Fruit fly (Drosophila melanogaster) whole organism, embryonic: Measurements from ENCODE around the gene AMPdeam.

Experiments
- ATbp ChIP-seq: fragments of 200-800 bp; sonication (Bioruptor generic); optimal IDR thresholded peaks from 2 replicates; lab custom pipeline; 2017; ENCODE audit warnings: missing biosample characterization, mild to moderate bottlenecking, missing genetic modification characterization, missing genetic modification reagents
- BEAF-32 ChIP-seq: fragments of 200-800 bp; sonication (Bioruptor generic); optimal IDR thresholded peaks from 3 replicates; lab custom pipeline; 2017; ENCODE audit warnings: missing biosample characterization, missing genetic modification characterization, mild to moderate bottlenecking, moderate library complexity, missing genetic modification reagents
- CG10431 ChIP-seq: fragments of 200-800 bp; sonication (Bioruptor generic); optimal IDR thresholded peaks from 3 replicates; lab custom pipeline; 2018; ENCODE audit warnings: missing biosample characterization, mild to moderate bottlenecking, missing genetic modification characterization
- CG10959 ChIP-seq: fragments of 200-800 bp; sonication (Bioruptor generic); IDR thresholded peaks from 2 replicates; pipeline ENCODE4 v1.3.6; 2022; ENCODE audit warnings: missing biosample characterization, missing genetic modification characterization
- CG12104 ChIP-seq: fragments of 200-800 bp; sonication (Bioruptor generic); optimal IDR thresholded peaks from 3 replicates; lab custom pipeline; 2016; ENCODE audit warnings: missing biosample characterization, missing genetic modification characterization
- CG12155 ChIP-seq: fragments of 200-800 bp; sonication (Bioruptor generic); optimal IDR thresholded peaks from 3 replicates; lab custom pipeline; 2016; ENCODE audit warnings: missing biosample characterization, missing genetic modification characterization
- CG12391 ChIP-seq: fragments of 200-800 bp; sonication (Bioruptor generic); optimal IDR thresholded peaks from 3 replicates; lab custom pipeline; 2018; ENCODE audit warnings: missing biosample characterization, mild to moderate bottlenecking, missing genetic modification characterization, moderate library complexity
- CG17568 ChIP-seq: fragments of 200-800 bp; sonication (Bioruptor generic); optimal IDR thresholded peaks from 2 replicates; lab custom pipeline; 2018; ENCODE audit warnings: missing biosample characterization, mild to moderate bottlenecking, missing genetic modification characterization, moderate library complexity
- CG18619 ChIP-seq: fragments of 200-800 bp; sonication (Bioruptor generic); optimal IDR thresholded peaks from 3 replicates; lab custom pipeline; 2017; ENCODE audit warnings: missing biosample characterization, mild to moderate bottlenecking, missing genetic modification characterization
- CG2712 ChIP-seq: fragments of 200-800 bp; optimal IDR thresholded peaks from 3 replicates; lab custom pipeline; 2019; ENCODE audit warnings: missing biosample characterization, mild to moderate bottlenecking, missing genetic modification characterization, moderate library complexity
- CG30403 ChIP-seq: fragments of 200-800 bp; sonication (Bioruptor generic); optimal IDR thresholded peaks from 3 replicates; lab custom pipeline; 2016; ENCODE audit warnings: missing biosample characterization, missing genetic modification characterization
- CG3281 ChIP-seq: fragments of 200-800 bp; sonication (Bioruptor generic); optimal IDR thresholded peaks from 3 replicates; lab custom pipeline; 2017; ENCODE audit warnings: missing biosample characterization, mild to moderate bottlenecking, missing genetic modification characterization
- CG6683 ChIP-seq: fragments of 200-800 bp; sonication (Bioruptor generic); optimal IDR thresholded peaks from 2 replicates; lab custom pipeline; 2017; ENCODE audit warnings: missing biosample characterization, mild to moderate bottlenecking, missing genetic modification characterization, missing genetic modification reagents
- CG8924 ChIP-seq: fragments of 200-800 bp; optimal IDR thresholded peaks from 3 replicates; lab custom pipeline; 2019; ENCODE audit warnings: missing biosample characterization, mild to moderate bottlenecking, missing genetic modification characterization, moderate library complexity
- Chrac-16 ChIP-seq: fragments of 200-800 bp; sonication (Bioruptor generic); optimal IDR thresholded peaks from 3 replicates; lab custom pipeline; 2016; ENCODE audit warnings: missing biosample characterization, missing genetic modification characterization
- Ets65A ChIP-seq: fragments of 200-800 bp; sonication (Bioruptor generic); peaks from one replicate; lab custom pipeline; 2016; ENCODE audit warnings: missing biosample characterization, missing genetic modification characterization
- H15 ChIP-seq: fragments of 200-800 bp; sonication (Bioruptor generic); IDR thresholded peaks from 3 replicates; pipeline ENCODE4 v1.3.6; 2022; ENCODE audit warnings: missing biosample characterization, missing genetic modification characterization
- HLH4C ChIP-seq: fragments of 200-800 bp; sonication (Bioruptor generic); IDR thresholded peaks from 3 replicates; pipeline ENCODE4 v1.3.6; 2022; ENCODE audit warnings: missing biosample characterization, missing genetic modification characterization; ENCODE audit not compliant: partially characterized antibody
- Hmr ChIP-seq: fragments of 200-800 bp; sonication (Bioruptor generic); optimal IDR thresholded peaks from 3 replicates; lab custom pipeline; 2017; ENCODE audit warnings: mild to moderate bottlenecking, missing biosample characterization, missing genetic modification reagents, missing genetic modification characterization
- Hmx ChIP-seq: fragments of 200-800 bp; sonication (Bioruptor generic); optimal IDR thresholded peaks from 2 replicates; lab custom pipeline; 2016; ENCODE audit warnings: missing biosample characterization, missing genetic modification characterization
- Lhr ChIP-seq: fragments of 200-800 bp; sonication (Bioruptor generic); optimal IDR thresholded peaks from 3 replicates; lab custom pipeline; 2017; ENCODE audit warnings: mild to moderate bottlenecking, missing biosample characterization, missing genetic modification reagents, missing genetic modification characterization
- Myb ChIP-seq: fragments of 200-800 bp; sonication (Bioruptor generic); optimal IDR thresholded peaks from 2 replicates; lab custom pipeline; 2016; ENCODE audit warnings: missing biosample characterization, missing genetic modification characterization
- PHDP ChIP-seq: fragments of 200-800 bp; sonication (Bioruptor generic); optimal IDR thresholded peaks from 3 replicates; lab custom pipeline; 2018; ENCODE audit warnings: missing biosample characterization, mild to moderate bottlenecking, missing genetic modification characterization, moderate library complexity
- Six4 ChIP-seq: fragments of 200-800 bp; sonication (Bioruptor generic); optimal IDR thresholded peaks from 2 replicates; lab custom pipeline; 2016; ENCODE audit warnings: missing biosample characterization, missing genetic modification characterization
- abd-A ChIP-seq: fragments of 200-800 bp; sonication (Bioruptor generic); optimal IDR thresholded peaks from 3 replicates; lab custom pipeline; 2019; ENCODE audit warnings: missing biosample characterization, mild to moderate bottlenecking, missing genetic modification characterization, moderate library complexity
- ara ChIP-seq: fragments of 200-800 bp; sonication (Bioruptor generic); IDR thresholded peaks from 2 replicates; pipeline ENCODE4 v1.3.6; 2022; ENCODE audit warnings: missing biosample characterization, missing genetic modification characterization
- bsh ChIP-seq, 2 experiments: fragments of 200-800 bp; sonication (Bioruptor generic); optimal IDR thresholded peaks; 2 replicates each; lab custom pipeline; 2017 to 2018; ENCODE audit warnings: mild to moderate bottlenecking in 2 of 2, missing biosample characterization in 2 of 2, missing genetic modification characterization in 2 of 2, moderate library complexity in 1 of 2
- caup ChIP-seq: fragments of 200-800 bp; sonication (Bioruptor generic); optimal IDR thresholded peaks from 3 replicates; lab custom pipeline; 2017; ENCODE audit warnings: missing biosample characterization, mild to moderate bottlenecking, missing genetic modification characterization, moderate library complexity; ENCODE audit not compliant: severe bottlenecking
- dpn ChIP-seq, 2 experiments: fragments of 200-800 bp; sonication (Bioruptor generic); optimal IDR thresholded peaks; 3 replicates each; lab custom pipeline; 2016; ENCODE audit warnings: missing biosample characterization in 2 of 2, missing genetic modification characterization in 2 of 2
- eve ChIP-seq, 2 experiments: fragments of >200 bp; optimal IDR thresholded peaks; 2 replicates each; lab custom pipeline; 2017; ENCODE audit warnings: missing biosample characterization in 2 of 2, missing genetic modification characterization in 2 of 2
- ewg ChIP-seq: fragments of 200-800 bp; sonication (Bioruptor generic); optimal IDR thresholded peaks from 3 replicates; lab custom pipeline; 2017; ENCODE audit warnings: mild to moderate bottlenecking, missing biosample characterization, missing genetic modification reagents, missing genetic modification characterization
- gcm2 ChIP-seq: fragments of 200-800 bp; sonication (Bioruptor generic); optimal IDR thresholded peaks from 2 replicates; lab custom pipeline; 2016; ENCODE audit warnings: missing biosample characterization, missing genetic modification characterization
- gfzf ChIP-seq: fragments of 200-800 bp; sonication (Bioruptor generic); optimal IDR thresholded peaks from 2 replicates; lab custom pipeline; 2016; ENCODE audit warnings: missing biosample characterization, mild to moderate bottlenecking, missing genetic modification characterization, moderate library complexity
- kah ChIP-seq: fragments of 200-800 bp; sonication (Bioruptor generic); optimal IDR thresholded peaks from 2 replicates; lab custom pipeline; 2018; ENCODE audit warnings: missing biosample characterization, mild to moderate bottlenecking, missing genetic modification characterization
- oc ChIP-seq: fragments of 200-800 bp; sonication (Bioruptor generic); optimal IDR thresholded peaks from 2 replicates; lab custom pipeline; 2018; ENCODE audit warnings: missing biosample characterization, mild to moderate bottlenecking, missing genetic modification characterization, moderate library complexity
- odd ChIP-seq: fragments of 200-800 bp; sonication (Bioruptor generic); optimal IDR thresholded peaks from 2 replicates; lab custom pipeline; 2017; ENCODE audit warnings: missing biosample characterization, mild to moderate bottlenecking, missing genetic modification characterization
- prd ChIP-seq, 3 experiments: fragments of >200 bp in 2 of 3; fragments of 200-800 bp in 1 of 3; sonication (Bioruptor generic) in 1 of 3; optimal IDR thresholded peaks in 2 of 3; IDR thresholded peaks in 1 of 3; 2 replicates in 2 of 3; 3 replicates in 1 of 3; pipeline versions ENCODE4 v1.3.6 to Lab custom; 2017 to 2022; ENCODE audit warnings: missing biosample characterization in 1 of 3, missing genetic modification characterization in 1 of 3
- pum ChIP-seq: fragments of 200-800 bp; sonication (Bioruptor generic); optimal IDR thresholded peaks from 2 replicates; lab custom pipeline; 2016; ENCODE audit warnings: missing biosample characterization, missing genetic modification characterization
- pzg ChIP-seq: fragments of 200-800 bp; sonication (Bioruptor generic); optimal IDR thresholded peaks from 3 replicates; lab custom pipeline; 2018; ENCODE audit warnings: missing biosample characterization, mild to moderate bottlenecking, missing genetic modification characterization, moderate library complexity
- salm ChIP-seq: fragments of 200-800 bp; sonication (Bioruptor generic); optimal IDR thresholded peaks from 2 replicates; lab custom pipeline; 2018; ENCODE audit warnings: missing biosample characterization, mild to moderate bottlenecking, missing genetic modification characterization
- sc ChIP-seq, 3 experiments: fragments of >200 bp in 2 of 3; fragments of 200-800 bp in 1 of 3; sonication (Bioruptor generic) in 1 of 3; optimal IDR thresholded peaks; 2 replicates in 2 of 3; 3 replicates in 1 of 3; lab custom pipeline; 2017; ENCODE audit warnings: mild to moderate bottlenecking in 1 of 3, missing biosample characterization in 1 of 3, missing genetic modification characterization in 1 of 3, missing genetic modification reagents in 1 of 3
- sens ChIP-seq: fragments of 200-800 bp; sonication (Bioruptor generic); peaks from one replicate; lab custom pipeline; 2016; ENCODE audit warnings: missing biosample characterization, missing genetic modification characterization
- so ChIP-seq: fragments of 200-800 bp; sonication (Bioruptor generic); IDR thresholded peaks from 3 replicates; pipeline ENCODE4 v1.3.6; 2022; ENCODE audit warnings: missing biosample characterization, missing genetic modification characterization
- stc ChIP-seq: fragments of 200-800 bp; sonication (Bioruptor generic); IDR thresholded peaks from 2 replicates; pipeline ENCODE4 v1.3.6; 2022; ENCODE audit warnings: missing biosample characterization, missing genetic modification characterization
- tup ChIP-seq: fragments of 200-800 bp; sonication (Bioruptor generic); optimal IDR thresholded peaks from 2 replicates; lab custom pipeline; 2016; ENCODE audit warnings: missing biosample characterization, mild to moderate bottlenecking, missing genetic modification characterization, moderate library complexity
- wor ChIP-seq: fragments of 200-800 bp; sonication (Bioruptor generic); IDR thresholded peaks from 2 replicates; pipeline ENCODE4 v1.3.6; 2022; ENCODE audit warnings: missing biosample characterization, missing genetic modification characterization

Gene AMPdeam

DNA sequence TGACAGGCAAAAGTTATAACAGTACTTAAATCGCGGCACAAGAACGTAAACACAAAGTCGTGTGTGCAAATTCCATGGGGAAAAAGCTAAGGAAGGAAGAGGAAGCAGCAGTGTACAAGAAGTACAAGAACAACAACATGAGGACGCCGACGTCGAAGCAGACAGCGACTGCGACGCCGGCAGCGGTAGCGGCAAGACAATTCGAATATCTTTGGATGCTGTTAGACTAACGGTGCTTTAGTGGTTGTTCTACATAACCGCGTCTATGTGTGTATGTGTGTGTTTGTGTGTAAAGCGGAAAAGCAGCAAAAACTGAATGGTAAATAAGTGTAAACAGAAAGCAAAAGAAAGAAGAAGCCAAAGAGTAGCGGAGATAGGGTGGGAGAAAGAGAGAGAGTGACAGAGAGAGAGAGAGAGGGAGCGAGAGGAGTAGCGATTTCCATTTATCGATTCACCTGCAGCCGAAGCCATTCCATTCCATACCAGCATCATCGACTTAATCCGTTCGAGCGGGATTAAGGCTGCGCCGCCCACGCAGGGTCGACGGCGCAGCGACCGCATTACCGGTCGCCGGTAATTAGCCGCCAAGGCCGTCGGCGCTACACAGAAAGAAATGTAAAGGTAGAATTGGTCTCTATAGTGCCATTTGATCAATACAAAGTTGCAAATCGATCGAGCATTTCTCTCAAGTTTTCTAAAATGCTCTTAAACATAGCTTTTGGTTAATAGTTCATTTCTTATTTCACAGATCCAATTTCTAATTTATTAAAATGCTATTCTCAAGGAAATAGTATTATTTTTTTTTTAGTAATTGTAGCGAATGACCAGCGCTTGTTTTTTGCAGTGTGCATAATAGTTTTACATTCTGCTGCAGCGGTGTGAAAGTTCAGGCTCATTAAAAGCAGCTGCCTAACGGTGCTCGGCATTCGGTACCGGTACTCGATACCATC lies 61.4 kb downstream of the AMPdeam start (continued):
- peak; percentile 21 for TF ChIP-seq Six4 (GFP tag; lab: Kevin White, UChicago)
- TF ChIP-seq caup (GFP tag; lab: Kevin White, UChicago), result no peak
- peak; percentile 65 for TF ChIP-seq CG2712 (tag; lab: Kevin White, UChicago)
- peak; percentile 34 for TF ChIP-seq gcm2 (GFP tag; lab: Kevin White, UChicago)
- TF ChIP-seq Myb (GFP tag; lab: Kevin White, UChicago), result peak; percentile 1
- no peak for TF ChIP-seq pzg (GFP tag; lab: Kevin White, UChicago)
- TF ChIP-seq sc (optimal IDR thresholded peaks at IDR 0.05; lab: Kevin White, UChicago), result no peak
- TF ChIP-seq sc (GFP tag; optimal IDR thresholded peaks at IDR 0.05; lab: Kevin White, UChicago), result peak; percentile 62
- peak; percentile 49 for TF ChIP-seq odd (GFP tag; lab: Kevin White, UChicago)
- peak; percentile 38; the same call in 1 of the 3 replicates for TF ChIP-seq so
- TF ChIP-seq CG12104 (GFP tag; lab: Kevin White, UChicago), result peak; percentile 33
- TF ChIP-seq CG18619 (GFP tag; lab: Kevin White, UChicago), result peak; percentile 35
- TF ChIP-seq bsh (GFP tag; optimal IDR thresholded peaks at IDR 0.05; lab: Kevin White, UChicago), result peak in 1 of 2 experiments; percentile 66
- no peak for TF ChIP-seq H15 (GFP tag; lab: Robert Waterston, UW)
- TF ChIP-seq salm, result peak; percentile 13
- peak; percentile 25 for TF ChIP-seq CG17568 (GFP tag; lab: Kevin White, UChicago)
- peak; percentile 43 for TF ChIP-seq stc (GFP tag; lab: Robert Waterston, UW)
- 0 out of 2 replicates have a peak, but pooled peaks have one; percentile 30 for TF ChIP-seq wor
- TF ChIP-seq ewg (GFP tag; lab: Kevin White, UChicago), result peak; percentile 41
- TF ChIP-seq sens (GFP tag; lab: Kevin White, UChicago), result peak; percentile 93
- TF ChIP-seq kah, result no peak
- peak; percentile 14; the same call in 1 of the 2 replicates for TF ChIP-seq ara (GFP tag; lab: Robert Waterston, UW)
- peak; percentile 17 for TF ChIP-seq Hmr (GFP tag; lab: Kevin White, UChicago)
- peak; percentile 49 for TF ChIP-seq CG3281 (GFP tag; lab: Kevin White, UChicago)
- TF ChIP-seq pum (GFP tag; lab: Kevin White, UChicago), result peak; percentile 44
- TF ChIP-seq tup, result peak; percentile 17
- peak in 1 of 2 experiments; percentile 58 for TF ChIP-seq eve (GFP tag; optimal IDR thresholded peaks at IDR 0.05; lab: Kevin White, UChicago)
- TF ChIP-seq PHDP (tag; lab: Kevin White, UChicago), result peak; percentile 66
- peak; percentile 44 to 55 for TF ChIP-seq dpn (GFP tag; optimal IDR thresholded peaks at IDR 0.05; lab: Kevin White, UChicago)
- TF ChIP-seq Chrac-16 (GFP tag; lab: Kevin White, UChicago), result peak; percentile 32
- TF ChIP-seq CG10431, result peak; percentile 27
- peak; percentile 66 for TF ChIP-seq CG12391 (tag; lab: Kevin White, UChicago)
- TF ChIP-seq CG8924 (tag; lab: Kevin White, UChicago), result peak; percentile 14
- TF ChIP-seq HLH4C, result no peak
- TF ChIP-seq CG12155, result peak; percentile 21
- TF ChIP-seq oc (tag; lab: Kevin White, UChicago), result peak; percentile 77
- TF ChIP-seq ATbp, result peak; percentile 67
- TF ChIP-seq prd (optimal IDR thresholded peaks at IDR 0.05; lab: Kevin White, UChicago), result no peak
- peak; percentile 34; the same call in 2 of the 3 replicates for TF ChIP-seq prd (GFP tag; IDR thresholded peaks at IDR 0.05; lab: Robert Waterston, UW)
- no peak for TF ChIP-seq Hmx (GFP tag; lab: Kevin White, UChicago)
- peak; percentile 21 for TF ChIP-seq Lhr
- no peak for TF ChIP-seq BEAF-32 (GFP tag; lab: Kevin White, UChicago)
- 0 out of 2 replicates have a peak, but pooled peaks have one; percentile 39 for TF ChIP-seq CG10959 (GFP tag; lab: Robert Waterston, UW)
- TF ChIP-seq gfzf (GFP tag; lab: Kevin White, UChicago), result no peak
- peak; percentile 91 for TF ChIP-seq Ets65A (GFP tag; lab: Kevin White, UChicago)
- peak; percentile 67 for TF ChIP-seq CG30403 (GFP tag; lab: Kevin White, UChicago)
- no peak for TF ChIP-seq CG6683 (GFP tag; lab: Kevin White, UChicago)
- TF ChIP-seq abd-A (tag; lab: Kevin White, UChicago), result peak; percentile 50
